Fruit fly (Drosophila melanogaster): ENCODE measurements around the gene VAChT.

dm6 chr3R:18721368-18721767, 16.1 kb downstream of the VAChT start:
- TF ChIP-seq EcR (GFP tag; optimal IDR thresholded peaks at IDR 0.05) (no peak), CG8301 (tag; optimal IDR thresholded peaks at IDR 0.05) (no peak), CG4496 (GFP tag; IDR thresholded peaks at IDR 0.05) (no peak), Ets98B (GFP tag; IDR thresholded peaks at IDR 0.05) (no peak), D1 (tag; optimal IDR thresholded peaks at IDR 0.05) (no peak), CG15710 (tag; optimal IDR thresholded peaks at IDR 0.05) (no peak), CG17806 (tag; optimal IDR thresholded peaks at IDR 0.05) (no peak), CG8159 (tag; optimal IDR thresholded peaks at IDR 0.05) (no peak), Pif1B (GFP tag; optimal IDR thresholded peaks at IDR 0.05) (no peak), CG14655 (GFP tag; optimal IDR thresholded peaks at IDR 0.05) (no peak)

Measured in whole organism, pupa.